Worm (Caenorhabditis elegans) whole organism, L4/young adult: Measurements from ENCODE around the gene C15H9.3.

ENCODE experiments used
- W03F9.2 ChIP-seq: fragments of 150-350 bp; optimal IDR thresholded peaks from 2 replicates; lab custom pipeline; 2014; ENCODE audit warnings: missing biosample characterization, missing genetic modification characterization
- dao-5 ChIP-seq: sonication (generic microtip); optimal IDR thresholded peaks from 2 replicates; lab custom pipeline; 2016; ENCODE audit warnings: missing genotype, missing genetic modification characterization, moderate library complexity, missing compliant biosample characterization
- him-1 ChIP-seq: sonication (generic microtip); optimal IDR thresholded peaks from 2 replicates; lab custom pipeline; 2016; ENCODE audit warnings: missing genotype, missing genetic modification reagents, missing genetic modification characterization, missing compliant biosample characterization

The C15H9.3 gene

DNA sequence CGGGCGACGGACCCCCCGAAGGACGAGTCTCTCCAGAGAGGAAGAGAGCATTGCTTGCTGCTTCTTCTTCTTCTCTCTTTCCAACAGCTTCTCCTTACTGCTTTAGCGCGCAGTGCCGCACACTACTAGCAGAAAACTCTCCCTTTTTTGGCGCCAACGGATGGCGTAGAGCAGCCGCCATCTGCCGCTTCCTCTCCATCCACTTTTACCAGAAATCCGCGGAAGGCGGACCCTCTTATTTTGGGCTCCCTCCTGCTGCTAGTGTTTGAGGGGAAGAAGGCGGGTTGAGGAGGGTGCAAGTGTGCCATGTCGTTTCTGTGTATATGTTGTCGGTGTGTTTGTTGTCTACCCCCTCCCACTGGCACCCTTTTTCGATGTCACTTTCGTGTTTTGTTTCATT lies 18.8 kb downstream of the C15H9.3 start:
- TF ChIP-seq dao-5 (tag; lab: Kevin White, UChicago) (no peak), him-1 (tag; lab: Kevin White, UChicago) (no peak), W03F9.2 (no peak)

DNA sequence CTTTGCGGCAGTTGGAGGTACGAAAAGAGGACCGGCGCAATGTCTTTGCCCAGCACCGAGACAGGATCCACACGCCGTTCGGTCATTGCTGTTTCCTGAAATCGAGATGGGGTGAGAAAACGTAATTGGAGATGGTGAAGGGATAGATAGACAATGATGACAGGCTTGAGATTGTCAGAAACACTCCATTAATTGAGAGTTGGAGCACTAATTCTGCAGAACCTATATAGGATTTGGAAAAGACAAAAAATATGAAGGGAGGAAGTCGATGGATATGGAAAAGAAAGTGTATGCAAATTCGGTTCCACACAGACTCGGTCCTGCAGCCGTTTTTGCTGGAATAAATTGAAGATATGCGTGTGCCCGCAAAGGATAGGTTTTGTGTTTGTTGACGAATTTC lies 22.6 kb downstream of the C15H9.3 start, which contains the start of gene Y72A10A.1:
Gene Y72A10A.1 (minus strand): TSS at position 101 of the 400 bp plus-strand sequence.
- no peak for TF ChIP-seq him-1 (tag; lab: Kevin White, UChicago)
- TF ChIP-seq W03F9.2: no peak
- TF ChIP-seq dao-5 (tag; lab: Kevin White, UChicago): no peak

DNA sequence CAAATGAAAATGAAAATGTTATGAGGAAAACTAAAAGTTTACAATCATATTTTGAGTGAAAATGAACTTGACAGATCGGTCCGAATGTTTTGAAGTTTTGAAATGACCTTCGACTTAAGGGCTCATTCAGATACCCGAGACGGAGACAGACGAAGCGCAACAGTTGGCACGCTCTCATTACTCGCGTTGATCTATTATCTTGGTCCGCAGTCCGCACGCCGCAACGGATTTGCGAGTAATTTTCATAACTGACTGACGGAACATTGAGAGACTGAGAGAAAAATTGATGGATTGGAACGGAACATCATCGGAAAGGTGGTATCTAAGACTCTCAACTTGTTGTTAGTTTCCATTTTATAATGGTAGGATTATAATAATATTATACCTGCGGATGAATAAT lies 30.3 kb downstream of the C15H9.3 start:
- TF ChIP-seq dao-5 (tag; lab: Kevin White, UChicago) (no peak), W03F9.2 (no peak), him-1 (tag; lab: Kevin White, UChicago) (no peak)

DNA sequence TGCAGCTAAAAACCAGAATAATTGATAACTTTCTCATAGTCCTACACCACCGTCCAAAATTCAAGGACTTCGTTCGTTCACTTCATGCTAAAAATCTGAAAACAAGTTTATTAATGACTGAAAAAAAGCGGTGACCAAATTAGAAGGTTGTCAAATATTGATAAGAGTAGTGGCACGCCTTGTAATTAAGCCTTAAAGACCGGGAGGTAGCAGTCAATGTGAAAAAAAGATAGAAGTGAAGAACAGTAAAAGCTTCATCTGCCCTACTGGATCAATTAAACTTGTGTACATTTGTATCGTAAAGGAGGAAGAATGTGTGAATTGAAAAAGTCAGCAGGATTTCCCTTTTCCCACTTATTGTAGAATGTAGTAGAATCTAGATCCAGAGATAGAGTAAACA lies 34.8 kb downstream of the C15H9.3 start, which contains the start of gene tag-275:
Gene tag-275 (minus strand): TSS at position 101 of the 400 bp plus-strand sequence.
- TF ChIP-seq dao-5 (tag; lab: Kevin White, UChicago): no peak
- no peak for TF ChIP-seq him-1 (tag; lab: Kevin White, UChicago)
- no peak for TF ChIP-seq W03F9.2

DNA sequence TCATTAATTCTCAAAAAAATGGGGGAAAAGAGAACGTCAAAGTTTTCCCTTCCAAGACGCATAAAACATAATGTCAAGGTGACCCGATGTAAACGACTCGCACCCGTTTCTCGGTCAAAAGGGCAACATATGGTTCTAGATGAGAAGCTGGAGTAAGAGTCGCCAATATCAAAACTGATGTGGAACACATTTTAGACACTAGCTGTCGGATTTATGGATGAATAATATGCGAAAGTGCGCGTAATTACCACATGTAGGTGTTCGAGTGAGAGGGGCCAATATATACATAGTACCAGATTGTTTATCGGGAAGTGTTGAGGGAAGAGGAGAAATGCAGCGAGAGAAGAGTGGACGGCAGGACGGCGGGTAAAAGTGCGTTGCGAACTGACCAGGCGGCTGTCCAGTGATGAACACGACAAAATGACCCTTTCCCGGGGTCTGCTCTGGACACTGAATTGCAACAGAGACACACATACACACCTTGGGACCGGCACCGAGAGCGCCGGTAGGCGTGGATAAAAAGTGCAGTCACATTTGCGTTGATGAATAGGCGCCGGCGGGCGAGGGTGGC lies 35.4 kb downstream of the C15H9.3 start:
- TF ChIP-seq him-1 (tag; lab: Kevin White, UChicago): no peak
- TF ChIP-seq dao-5 (tag; lab: Kevin White, UChicago): no peak
- no peak for TF ChIP-seq W03F9.2

DNA sequence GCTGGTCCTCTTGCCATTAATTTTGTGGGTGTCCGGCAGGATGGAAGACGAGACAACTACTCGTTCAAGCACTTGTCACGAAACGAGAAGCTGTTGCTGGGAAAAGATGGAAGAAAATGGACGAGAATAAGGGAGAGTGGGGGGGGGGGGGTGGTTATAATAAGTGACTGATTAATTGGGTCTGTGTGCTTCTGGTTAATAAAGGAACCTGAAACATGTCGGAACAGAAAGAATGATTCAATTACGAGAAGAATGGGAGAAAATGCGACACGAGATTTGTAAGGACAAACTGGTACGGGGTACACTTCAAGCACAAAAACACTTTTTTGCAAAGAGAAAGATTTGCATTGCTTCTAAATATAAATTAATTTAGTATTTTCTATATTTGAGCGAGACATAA lies 39.8 kb downstream of the C15H9.3 start:
- TF ChIP-seq him-1 (tag; lab: Kevin White, UChicago) (no peak), dao-5 (tag; lab: Kevin White, UChicago) (no peak), W03F9.2 (no peak)

DNA sequence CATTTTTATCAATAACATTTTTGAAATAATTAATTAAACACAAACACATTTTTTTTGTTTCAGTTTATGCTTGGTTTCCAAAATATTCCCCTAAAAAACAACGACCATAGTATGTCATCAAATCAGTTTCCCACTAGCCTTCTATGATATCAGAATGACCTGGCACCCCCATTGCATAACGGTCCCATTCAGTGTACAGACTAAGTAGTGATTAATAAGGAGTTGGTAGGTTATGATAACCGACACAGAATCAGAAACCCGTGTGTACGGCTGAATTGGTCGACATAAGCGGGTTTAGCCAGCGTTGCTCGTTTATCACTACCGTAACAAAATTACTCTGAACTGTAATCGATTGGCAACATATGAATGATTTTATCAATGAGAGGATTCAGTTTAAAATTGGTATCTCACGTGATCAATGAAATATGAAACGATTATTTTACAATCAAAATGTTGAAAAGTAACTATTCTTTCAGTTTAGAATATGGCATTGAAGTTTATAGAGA lies 41.9 kb downstream of the C15H9.3 start:
- no peak for TF ChIP-seq W03F9.2
- no peak for TF ChIP-seq dao-5 (tag; lab: Kevin White, UChicago)
- no peak for TF ChIP-seq him-1 (tag; lab: Kevin White, UChicago)

DNA sequence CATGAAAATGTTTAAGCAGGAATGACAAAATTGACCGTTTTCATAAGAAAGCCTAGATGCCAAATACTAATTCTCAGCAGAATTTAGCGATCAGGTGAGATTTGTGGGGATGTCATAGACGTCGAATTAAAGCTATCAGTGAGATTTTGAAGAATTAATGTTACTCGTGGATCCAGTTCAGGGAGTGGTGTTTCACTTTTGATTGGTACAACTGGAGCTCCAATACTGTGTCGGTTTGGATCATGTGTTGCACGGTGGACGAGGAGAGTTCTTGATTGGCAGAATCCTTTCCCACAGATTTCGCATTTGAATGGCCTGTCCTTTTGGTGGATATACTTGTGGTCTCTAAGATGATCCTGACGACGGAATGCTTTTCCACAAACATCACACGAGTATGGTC lies 44.0 kb downstream of the C15H9.3 start:
- TF ChIP-seq W03F9.2: no peak

DNA sequence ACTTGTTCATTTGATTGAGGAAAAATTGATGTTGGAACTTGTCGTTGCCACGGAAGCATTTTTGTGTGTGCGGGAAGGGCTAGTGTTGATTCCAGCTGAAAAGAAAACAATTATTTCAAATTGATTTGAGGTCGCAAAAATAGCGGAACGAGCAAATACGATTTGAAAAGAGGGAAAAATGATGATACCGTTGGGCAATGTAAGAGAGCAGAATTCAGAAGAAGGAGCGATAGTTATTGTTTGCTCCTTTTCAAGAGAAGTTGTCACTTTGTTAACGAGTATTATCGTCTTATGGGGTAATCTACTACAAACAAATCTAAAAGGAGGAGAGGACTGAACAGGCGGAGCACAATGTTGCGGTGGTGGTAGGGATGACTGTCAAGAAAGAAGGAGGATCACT lies 44.8 kb downstream of the C15H9.3 start, which contains the start of gene odd-2:
Gene odd-2 (minus strand): TSS at position 101 of the 400 bp plus-strand sequence.
- TF ChIP-seq W03F9.2 (no peak), him-1 (tag; lab: Kevin White, UChicago) (no peak), dao-5 (tag; lab: Kevin White, UChicago) (no peak)

DNA sequence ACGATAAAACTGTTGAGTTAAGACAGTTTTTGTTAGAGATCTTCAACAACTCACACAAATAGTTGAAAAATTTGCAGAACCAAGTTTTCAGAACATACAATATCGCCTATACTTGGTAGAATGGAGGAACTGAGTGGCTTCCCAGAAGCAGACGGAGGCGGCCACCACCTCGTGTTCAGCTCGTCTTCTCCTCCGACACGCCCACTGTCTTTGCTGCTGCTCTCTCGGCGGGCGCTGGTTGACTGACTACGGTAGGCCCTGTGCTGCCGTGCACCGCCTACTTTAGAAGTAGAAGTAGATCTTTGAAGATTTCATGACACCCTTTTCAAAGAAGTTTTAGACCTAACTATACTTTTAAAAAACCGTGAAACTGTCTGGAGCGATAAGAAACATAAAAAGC lies 46.4 kb downstream of the C15H9.3 start:
- TF ChIP-seq dao-5 (tag; lab: Kevin White, UChicago) (no peak), him-1 (tag; lab: Kevin White, UChicago) (no peak), W03F9.2 (no peak)

DNA sequence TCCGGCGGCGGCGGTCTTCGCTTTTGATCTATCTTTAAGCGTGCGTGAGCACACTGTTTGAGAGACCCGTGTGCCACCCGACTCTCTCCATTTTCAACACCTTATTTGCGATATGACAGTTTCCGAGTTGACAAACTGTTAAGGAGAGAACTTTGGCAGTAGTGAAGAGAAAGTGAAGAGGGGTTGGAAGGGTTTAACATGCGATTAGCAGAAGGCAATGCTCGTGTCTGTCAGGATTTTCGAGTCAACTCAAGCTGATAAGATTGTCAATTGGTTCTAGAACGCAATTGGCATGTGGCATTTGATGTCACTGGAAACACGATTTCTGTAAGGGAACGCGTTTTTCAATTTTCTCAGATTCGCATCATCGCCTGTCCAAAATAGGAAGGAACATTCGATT lies 51.8 kb downstream of the C15H9.3 start:
- TF ChIP-seq him-1 (tag; lab: Kevin White, UChicago) (no peak), dao-5 (tag; lab: Kevin White, UChicago) (no peak), W03F9.2 (no peak)
